Worm (Caenorhabditis elegans) whole organism, L4 larva: Measurements from ENCODE around the gene T05H4.3.

Experiments
- T26A8.4 ChIP-seq: fragments of 200-800 bp; sonication (Bioruptor generic); IDR thresholded peaks from 2 replicates; pipeline ENCODE4 v1.3.6; 2022; ENCODE audit warnings: missing genetic modification characterization, missing compliant biosample characterization
- ama-1 ChIP-seq: fragments of 150-350 bp; optimal IDR thresholded peaks from 2 replicates; lab custom pipeline; 2014; ENCODE audit warnings: inconsistent platforms, mixed read lengths
- dpl-1 ChIP-seq: fragments of 150-350 bp; optimal IDR thresholded peaks from 2 replicates; lab custom pipeline; 2014; ENCODE audit warnings: missing biosample characterization, missing genetic modification reagents, missing genetic modification characterization
- fkh-10 ChIP-seq: fragments of 150-350 bp; optimal IDR thresholded peaks from 2 replicates; lab custom pipeline; 2014; ENCODE audit warnings: missing biosample characterization, missing genetic modification reagents, missing genetic modification characterization
- lin-1 ChIP-seq: fragments of 200-800 bp; sonication (Bioruptor generic); IDR thresholded peaks from 2 replicates; pipeline ENCODE4 v1.3.6; 2022; ENCODE audit warnings: missing genetic modification reagents, missing genetic modification characterization, missing compliant biosample characterization
- lin-29 ChIP-seq: fragments of 200-800 bp; sonication (Bioruptor generic); IDR thresholded peaks from 2 replicates; pipeline ENCODE4 v1.3.6; 2022; ENCODE audit warnings: missing genetic modification reagents, missing genetic modification characterization, missing compliant biosample characterization
- madf-9 ChIP-seq: fragments of 200-800 bp; sonication (Bioruptor generic); conservative IDR thresholded peaks from 2 replicates; pipeline ENCODE4 v1.3.6; 2022; ENCODE audit warnings: missing genetic modification reagents, missing genetic modification characterization, missing compliant biosample characterization
- mdt-29 ChIP-seq: fragments of 200-800 bp; sonication (Bioruptor generic); IDR thresholded peaks from 2 replicates; pipeline ENCODE4 v1.3.6; 2022; ENCODE audit warnings: missing genetic modification reagents, missing genetic modification characterization, missing compliant biosample characterization
- nhr-10 ChIP-seq: fragments of 150-350 bp; optimal IDR thresholded peaks from 2 replicates; lab custom pipeline; 2014; ENCODE audit warnings: missing biosample characterization, missing genetic modification characterization
- nhr-237 ChIP-seq: sonication (generic microtip); optimal IDR thresholded peaks from 2 replicates; lab custom pipeline; 2017; ENCODE audit warnings: missing biosample characterization, missing genetic modification characterization
- nhr-25 ChIP-seq: sonication (generic microtip); optimal IDR thresholded peaks from 2 replicates; lab custom pipeline; 2017; ENCODE audit warnings: missing genetic modification characterization, mild to moderate bottlenecking, missing compliant biosample characterization, antibody characterized with exemption, moderate library complexity, borderline replicate concordance; ENCODE audit not compliant: insufficient read depth
- zag-1 ChIP-seq: fragments of 150-350 bp; optimal IDR thresholded peaks from 2 replicates; lab custom pipeline; 2014; ENCODE audit warnings: missing biosample characterization, missing genetic modification characterization

- TF ChIP-seq T26A8.4 = no peak
- TF ChIP-seq lin-1 = no peak
- no peak for TF ChIP-seq zag-1 (tag; lab: Kevin White, UChicago)
- no peak for TF ChIP-seq nhr-25 (tag; lab: Kevin White, UChicago)
- TF ChIP-seq nhr-237 (tag; lab: Kevin White, UChicago) = no peak
- TF ChIP-seq madf-9 (GFP tag; lab: Robert Waterston, UW) = no peak
- TF ChIP-seq ama-1 = no peak
- TF ChIP-seq lin-29 (GFP tag; lab: Robert Waterston, UW) = no peak
- no peak for TF ChIP-seq nhr-10
- no peak for TF ChIP-seq dpl-1
- no peak for TF ChIP-seq fkh-10
- no peak for TF ChIP-seq mdt-29 (GFP tag; lab: Robert Waterston, UW)
Measured at ce11 chrV:6496611-6497158, 54.5 kb downstream of the T05H4.3 start, which contains the start of gene dgtr-1.
